Worm (Caenorhabditis elegans): ENCODE measurements around the gene ulp-1.

Gene ulp-1

DNA sequence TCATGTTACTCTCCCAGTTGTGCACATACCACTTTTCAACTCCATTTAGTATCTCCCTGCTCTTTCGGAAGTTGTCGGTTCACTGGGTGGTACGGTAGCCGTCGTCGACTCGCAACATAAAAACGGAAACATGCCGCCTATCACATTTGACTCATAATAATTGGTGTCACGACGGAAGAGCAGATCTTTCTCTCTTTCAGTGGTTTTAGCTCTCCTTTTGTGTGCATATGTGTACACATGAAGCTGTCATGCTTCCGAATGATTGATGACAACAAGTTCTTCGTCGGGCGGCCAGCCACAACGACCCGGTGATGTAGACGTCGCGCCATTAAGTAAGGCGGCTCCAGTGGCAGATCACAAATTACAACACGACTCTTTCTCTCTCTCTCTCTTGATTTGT, 43.8 kb downstream of the ulp-1 start:
- TF ChIP-seq him-1 (tag; optimal IDR thresholded peaks at IDR 0.05) (no peak), W03F9.2 (tag; optimal IDR thresholded peaks at IDR 0.05) (no peak), dao-5 (tag; optimal IDR thresholded peaks at IDR 0.05) (no peak)

- TF ChIP-seq him-1 (tag; optimal IDR thresholded peaks at IDR 0.05) (no peak), W03F9.2 (tag; optimal IDR thresholded peaks at IDR 0.05) (no peak), dao-5 (tag; optimal IDR thresholded peaks at IDR 0.05) (no peak)
Observed at ce11 chrIII:5124385-5124784, 45.2 kb downstream of the ulp-1 start.

DNA sequence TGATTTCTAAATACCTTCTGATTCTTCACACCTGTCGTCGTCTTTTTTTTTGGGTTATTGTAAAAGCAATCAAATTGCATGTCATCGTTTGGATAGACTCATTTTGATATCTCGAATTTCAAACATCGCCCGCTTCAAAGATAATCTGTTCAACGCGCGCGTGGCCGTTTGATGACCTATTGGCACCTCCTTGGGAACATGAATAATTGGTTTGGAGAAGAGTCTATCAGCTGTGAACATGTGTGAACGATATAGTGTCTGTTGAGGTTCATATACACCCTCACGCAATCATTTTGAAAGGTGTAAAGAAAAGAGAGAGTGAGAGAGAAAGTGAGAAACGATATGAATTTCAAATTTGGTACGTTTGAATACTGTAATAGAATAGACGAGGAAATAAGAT, 49.0 kb downstream of the ulp-1 start:
- no peak for TF ChIP-seq him-1 (tag; optimal IDR thresholded peaks at IDR 0.05)
- no peak for TF ChIP-seq dao-5 (tag; optimal IDR thresholded peaks at IDR 0.05)
- TF ChIP-seq W03F9.2 (tag; optimal IDR thresholded peaks at IDR 0.05): no peak

- no peak for TF ChIP-seq him-1 (tag; optimal IDR thresholded peaks at IDR 0.05)
- TF ChIP-seq W03F9.2 (tag; optimal IDR thresholded peaks at IDR 0.05): no peak
- no peak for TF ChIP-seq dao-5 (tag; optimal IDR thresholded peaks at IDR 0.05)
Observed at ce11 chrIII:5119063-5119462, 50.5 kb downstream of the ulp-1 start.

All from whole organism, L4/young adult.